Worm (Caenorhabditis elegans) whole organism, young adult: ENCODE measurements around the gene ric-8.

Experiments used
- D2030.7 ChIP-seq: fragments of 200-800 bp; sonication (Bioruptor generic); IDR thresholded peaks from 2 replicates; pipeline ENCODE4 v1.3.6; 2022; ENCODE audit warnings: missing genetic modification reagents, missing genetic modification characterization, missing compliant biosample characterization
- F23B12.7 ChIP-seq: sonication (generic microtip); optimal IDR thresholded peaks from 2 replicates; lab custom pipeline; 2017; ENCODE audit warnings: missing genetic modification characterization, mild to moderate bottlenecking, missing compliant biosample characterization, antibody characterized with exemption, moderate library complexity; ENCODE audit not compliant: insufficient read depth
- ama-1 ChIP-seq, 3 experiments: fragments of 150-350 bp in 1 of 3; sonication (generic microtip) in 2 of 3; optimal IDR thresholded peaks; 2 replicates each; lab custom pipeline; 2014 to 2018; ENCODE audit warnings: missing biosample characterization in 2 of 3, missing genetic modification characterization in 2 of 3, missing genetic modification reagents in 2 of 3
- efl-1 ChIP-seq: fragments of 150-350 bp; optimal IDR thresholded peaks from 2 replicates; lab custom pipeline; 2014; ENCODE audit warnings: missing biosample characterization, missing genetic modification reagents, missing genetic modification characterization
- gei-17 ChIP-seq: fragments of 200-800 bp; sonication (Bioruptor generic); optimal IDR thresholded peaks from 2 replicates; lab custom pipeline; 2018; ENCODE audit warnings: mild to moderate bottlenecking, missing genetic modification characterization, missing compliant biosample characterization
- let-526 ChIP-seq: fragments of 200-800 bp; sonication (Bioruptor generic); IDR thresholded peaks from 2 replicates; pipeline ENCODE4 v1.3.6; 2022; ENCODE audit warnings: missing genetic modification reagents, missing genetic modification characterization, missing compliant biosample characterization
- madf-10 ChIP-seq: sonication (generic microtip); optimal IDR thresholded peaks from 2 replicates; lab custom pipeline; 2016; ENCODE audit warnings: mild to moderate bottlenecking, missing genetic modification characterization, missing compliant biosample characterization
- snpc-4 ChIP-seq, 5 experiments: fragments of 150-350 bp in 1 of 5; sonication (generic microtip) in 4 of 5; optimal IDR thresholded peaks; 2 replicates each; lab custom pipeline; 2014 to 2018; ENCODE audit warnings: missing genetic modification characterization in 5 of 5, missing biosample characterization in 3 of 5, antibody characterized with exemption in 2 of 5, mild to moderate bottlenecking in 2 of 5, missing compliant biosample characterization in 2 of 5, missing genotype in 2 of 5, moderate library complexity in 2 of 5, missing genetic modification reagents in 1 of 5

ce11 chrIV:2658733-2659132 is 16.0 kb downstream of the ric-8 start:
- TF ChIP-seq D2030.7 = no peak; the same call in 1 of the 2 replicates
- TF ChIP-seq snpc-4 (GFP tag; optimal IDR thresholded peaks at IDR 0.05; lab: Kevin White, UChicago) = no peak
- TF ChIP-seq snpc-4 (tag; optimal IDR thresholded peaks at IDR 0.05; lab: Kevin White, UChicago) = peak in 2 of 4 experiments; percentile 28 to 33
- TF ChIP-seq efl-1 (GFP tag; lab: Kevin White, UChicago) = no peak
- no peak for TF ChIP-seq gei-17
- TF ChIP-seq let-526 (GFP tag; lab: Robert Waterston, UW) = no peak
- TF ChIP-seq ama-1 (optimal IDR thresholded peaks at IDR 0.05; lab: Kevin White, UChicago) = no peak
- peak in 1 of 2 experiments; percentile 49 for TF ChIP-seq ama-1 (GFP tag; optimal IDR thresholded peaks at IDR 0.05; lab: Kevin White, UChicago)
- peak; percentile 15 for TF ChIP-seq madf-10 (tag; lab: Kevin White, UChicago)
- peak; percentile 23 for TF ChIP-seq F23B12.7 (tag; lab: Kevin White, UChicago)
